Fruit fly (Drosophila melanogaster) whole organism, adult: ENCODE results near the gene CG32276.

ENCODE experiments used
- CG11617 ChIP-seq: fragments of 200-800 bp; sonication (Bioruptor generic); optimal IDR thresholded peaks from 2 replicates; lab custom pipeline; 2017; ENCODE audit warnings: mild to moderate bottlenecking, missing biosample characterization, missing genetic modification reagents, missing genetic modification characterization
- CG12768 ChIP-seq: fragments of 200-800 bp; sonication (Bioruptor generic); optimal IDR thresholded peaks from 2 replicates; lab custom pipeline; 2017; ENCODE audit warnings: missing biosample characterization, missing genetic modification characterization, mild to moderate bottlenecking, moderate library complexity, missing genetic modification reagents
- CG14711 ChIP-seq: fragments of 200-800 bp; sonication (Bioruptor generic); optimal IDR thresholded peaks from 2 replicates; lab custom pipeline; 2018; ENCODE audit warnings: missing biosample characterization, mild to moderate bottlenecking, missing genetic modification characterization, moderate library complexity
- CG1620 ChIP-seq: fragments of 200-800 bp; sonication (Bioruptor generic); optimal IDR thresholded peaks from 2 replicates; lab custom pipeline; 2016; ENCODE audit warnings: missing biosample characterization, missing genetic modification characterization
- CG33017 ChIP-seq: fragments of 200-800 bp; sonication (Bioruptor generic); optimal IDR thresholded peaks from 2 replicates; lab custom pipeline; 2018; ENCODE audit warnings: missing biosample characterization, mild to moderate bottlenecking, missing genetic modification characterization, moderate library complexity
- CG5204 ChIP-seq: fragments of 200-800 bp; sonication (Bioruptor generic); optimal IDR thresholded peaks from 2 replicates; lab custom pipeline; 2016; ENCODE audit warnings: missing biosample characterization, missing genetic modification characterization
- CG7045 ChIP-seq: fragments of 200-800 bp; sonication (Bioruptor generic); optimal IDR thresholded peaks from 2 replicates; lab custom pipeline; 2017; ENCODE audit warnings: missing biosample characterization, mild to moderate bottlenecking, missing genetic modification characterization
- CG7101 ChIP-seq: fragments of 200-800 bp; sonication (Bioruptor generic); optimal IDR thresholded peaks from 2 replicates; lab custom pipeline; 2018; ENCODE audit warnings: missing biosample characterization, mild to moderate bottlenecking, missing genetic modification characterization, moderate library complexity
- Clk ChIP-seq: fragments of 200-800 bp; sonication (Bioruptor generic); optimal IDR thresholded peaks from 2 replicates; lab custom pipeline; 2017; ENCODE audit warnings: missing biosample characterization, missing genetic modification characterization
- Crg-1 ChIP-seq: fragments of 200-800 bp; sonication (Bioruptor generic); optimal IDR thresholded peaks from 2 replicates; lab custom pipeline; 2016; ENCODE audit warnings: missing biosample characterization, missing genetic modification characterization
- Hr96 ChIP-seq: fragments of 200-800 bp; sonication (Bioruptor generic); optimal IDR thresholded peaks from 2 replicates; lab custom pipeline; 2016; ENCODE audit warnings: missing biosample characterization, missing genetic modification characterization
- Mnt ChIP-seq: fragments of 200-800 bp; sonication (Bioruptor generic); optimal IDR thresholded peaks from 2 replicates; lab custom pipeline; 2016; ENCODE audit warnings: missing biosample characterization, mild to moderate bottlenecking, missing genetic modification characterization
- bab1 ChIP-seq: fragments of 200-800 bp; sonication (Bioruptor generic); optimal IDR thresholded peaks from 3 replicates; lab custom pipeline; 2019; ENCODE audit warnings: missing biosample characterization, mild to moderate bottlenecking, missing genetic modification characterization, moderate library complexity
- cic ChIP-seq: fragments of 200-800 bp; sonication (Bioruptor generic); optimal IDR thresholded peaks from 2 replicates; lab custom pipeline; 2017; ENCODE audit warnings: missing biosample characterization, mild to moderate bottlenecking, missing genetic modification characterization, moderate library complexity
- cnc ChIP-seq, 2 experiments: fragments of >200 bp; optimal IDR thresholded peaks; 2 replicates each; lab custom pipeline; 2017
- kay ChIP-seq: fragments of 200-800 bp; sonication (Bioruptor generic); peaks from one replicate; lab custom pipeline; 2016; ENCODE audit warnings: missing biosample characterization, missing genetic modification characterization, borderline replicate concordance
- ovo ChIP-seq: fragments of 200-800 bp; sonication (Bioruptor generic); optimal IDR thresholded peaks from 2 replicates; lab custom pipeline; 2016; ENCODE audit warnings: missing biosample characterization, missing genetic modification characterization
- pad ChIP-seq: fragments of 200-800 bp; sonication (Bioruptor generic); optimal IDR thresholded peaks from 3 replicates; lab custom pipeline; 2017; ENCODE audit warnings: missing biosample characterization, missing genetic modification characterization, mild to moderate bottlenecking, moderate library complexity, missing genetic modification reagents
- tj ChIP-seq: fragments of 200-800 bp; sonication (Bioruptor generic); optimal IDR thresholded peaks from 3 replicates; lab custom pipeline; 2017; ENCODE audit warnings: missing biosample characterization, mild to moderate bottlenecking, missing genetic modification characterization, moderate library complexity
- toe ChIP-seq: fragments of 200-800 bp; sonication (Bioruptor generic); optimal IDR thresholded peaks from 2 replicates; lab custom pipeline; 2016; ENCODE audit warnings: missing biosample characterization, missing genetic modification characterization

The CG32276 gene

DNA sequence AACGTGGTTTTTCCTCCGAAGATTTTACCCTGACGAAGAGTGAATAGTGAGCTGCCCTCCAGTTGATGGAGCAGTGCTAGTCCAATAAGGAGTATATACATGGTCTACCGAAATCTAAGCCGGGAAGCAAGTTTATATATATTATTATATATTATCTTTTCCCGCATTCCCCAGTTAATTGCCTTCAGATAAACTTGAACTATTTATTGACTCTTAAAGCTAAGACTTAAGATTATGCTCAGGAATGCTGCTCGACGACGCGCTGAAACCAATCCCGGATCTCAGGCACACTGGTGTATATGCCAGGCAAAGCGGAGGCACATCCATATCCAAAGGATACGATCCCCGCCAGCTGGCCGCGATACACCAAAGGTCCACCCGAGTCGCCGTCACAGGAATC lies 6.5 kb upstream of the CG32276 start, which contains the start of gene CG32277:
Gene CG32277 (minus strand): TSS at position 101 of the 400 bp plus-strand sequence.
- TF ChIP-seq CG7101 (tag; lab: Kevin White, UChicago) (no peak), CG5204 (no peak), CG11617 (no peak), cic (GFP tag; lab: Kevin White, UChicago) (no peak), cnc (optimal IDR thresholded peaks at IDR 0.05; lab: Kevin White, UChicago) (no peak), CG1620 (no peak), CG7045 (GFP tag; lab: Kevin White, UChicago) (no peak)

DNA sequence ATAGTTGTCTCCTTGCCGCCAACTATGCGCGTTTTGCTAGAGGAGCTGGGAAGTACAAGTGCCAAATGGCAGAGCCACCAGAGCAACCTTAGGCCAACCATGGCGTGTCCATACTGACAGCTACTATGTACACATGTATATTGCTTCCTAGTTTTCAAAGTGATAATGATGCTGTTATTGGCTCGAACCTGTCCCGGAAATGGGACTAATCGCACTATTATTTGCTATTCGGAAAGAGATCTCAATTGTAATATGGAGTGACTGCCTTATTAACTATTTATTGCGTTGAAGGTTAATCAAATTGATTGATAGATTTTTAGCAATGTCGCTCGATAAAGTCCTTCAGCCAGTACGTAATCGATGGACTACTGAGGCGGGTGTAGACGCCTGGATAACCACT lies 5.5 kb upstream of the CG32276 start, which contains the start of gene CG33159:
Gene CG33159 (minus strand): TSS at position 101 of the 400 bp plus-strand sequence.
- TF ChIP-seq CG7101 (tag; lab: Kevin White, UChicago) (no peak), pad (GFP tag; lab: Kevin White, UChicago) (no peak), bab1 (GFP tag; lab: Kevin White, UChicago) (no peak), cnc (optimal IDR thresholded peaks at IDR 0.05; lab: Kevin White, UChicago) (no peak), CG1620 (no peak), toe (GFP tag; lab: Kevin White, UChicago) (no peak), Mnt (no peak), Clk (GFP tag; lab: Kevin White, UChicago) (no peak), CG5204 (no peak)

DNA sequence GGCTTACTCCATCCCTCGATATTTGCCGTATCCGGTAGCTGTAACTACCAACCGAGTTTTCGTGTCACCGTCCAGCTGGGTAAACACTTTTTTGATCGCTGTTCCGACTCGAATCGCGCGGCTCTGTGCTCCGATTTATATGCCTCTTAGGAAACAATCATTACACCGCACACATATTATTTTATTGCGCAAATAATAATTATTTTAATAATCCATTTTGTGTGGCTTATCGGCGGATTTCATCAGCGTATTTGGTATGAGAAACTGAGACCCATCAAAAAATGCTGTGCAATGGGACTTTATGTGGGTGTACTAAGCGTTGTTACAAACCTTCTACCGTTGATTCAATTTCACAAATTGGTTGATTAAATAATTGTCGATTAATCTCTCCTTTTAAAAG lies 4.2 kb upstream of the CG32276 start, which contains the start of gene CG32271:
Gene CG32271 (minus strand): TSS at position 101 of the 400 bp plus-strand sequence.
- TF ChIP-seq Clk (GFP tag; lab: Kevin White, UChicago) (no peak), ovo (GFP tag; lab: Kevin White, UChicago) (no peak), CG12768 (GFP tag; lab: Kevin White, UChicago) (no peak), CG1620 (no peak), toe (GFP tag; lab: Kevin White, UChicago) (no peak), CG11617 (no peak), CG33017 (no peak), tj (GFP tag; lab: Kevin White, UChicago) (no peak), pad (GFP tag; lab: Kevin White, UChicago) (no peak), cic (GFP tag; lab: Kevin White, UChicago) (no peak), bab1 (GFP tag; lab: Kevin White, UChicago) (no peak), CG7101 (tag; lab: Kevin White, UChicago) (no peak), cnc (optimal IDR thresholded peaks at IDR 0.05; lab: Kevin White, UChicago) (no peak), CG5204 (no peak), kay (GFP tag; lab: Kevin White, UChicago) (no peak), Crg-1 (GFP tag; lab: Kevin White, UChicago) (no peak), Hr96 (GFP tag; lab: Kevin White, UChicago) (no peak), CG7045 (GFP tag; lab: Kevin White, UChicago) (no peak), CG14711 (tag; lab: Kevin White, UChicago) (no peak)

DNA sequence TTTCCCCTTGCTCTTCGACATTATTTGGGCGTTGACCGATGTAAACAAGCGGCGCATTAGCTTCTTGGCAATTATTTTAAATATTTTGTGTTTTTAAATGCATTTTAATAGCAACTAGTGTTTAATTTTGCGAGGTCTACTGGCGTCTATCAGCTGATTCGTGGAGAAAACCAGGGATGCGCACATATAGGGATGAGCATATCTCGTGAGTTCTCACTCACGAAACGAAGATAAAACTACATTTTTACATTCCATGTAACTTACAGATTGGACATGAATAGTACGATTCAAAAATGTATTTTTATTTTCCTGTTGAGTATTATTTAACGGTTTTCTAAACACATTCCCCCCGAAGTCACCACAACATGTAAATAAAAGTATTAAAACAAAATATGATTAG lies 1.4 kb downstream of the CG32276 start, which contains the start of gene CG14966:
Gene CG14966 (minus strand): TSS at position 168 of the 400 bp plus-strand sequence.
- TF ChIP-seq pad (GFP tag; lab: Kevin White, UChicago) (no peak), toe (GFP tag; lab: Kevin White, UChicago) (peak; percentile 23), CG12768 (GFP tag; lab: Kevin White, UChicago) (no peak), cic (GFP tag; lab: Kevin White, UChicago) (peak; percentile 2), CG14711 (tag; lab: Kevin White, UChicago) (no peak), cnc (optimal IDR thresholded peaks at IDR 0.05; lab: Kevin White, UChicago) (no peak), CG33017 (peak; percentile 6), CG5204 (no peak), ovo (GFP tag; lab: Kevin White, UChicago) (peak; percentile 54), tj (GFP tag; lab: Kevin White, UChicago) (peak; percentile 32), CG7045 (GFP tag; lab: Kevin White, UChicago) (peak; percentile 5), Clk (GFP tag; lab: Kevin White, UChicago) (no peak), Crg-1 (GFP tag; lab: Kevin White, UChicago) (no peak), Mnt (peak; percentile 57), CG11617 (peak; percentile 40), bab1 (GFP tag; lab: Kevin White, UChicago) (peak; percentile 80), kay (GFP tag; lab: Kevin White, UChicago) (no peak), CG1620 (peak; percentile 32), Hr96 (GFP tag; lab: Kevin White, UChicago) (no peak), CG7101 (tag; lab: Kevin White, UChicago) (peak; percentile 50)

DNA sequence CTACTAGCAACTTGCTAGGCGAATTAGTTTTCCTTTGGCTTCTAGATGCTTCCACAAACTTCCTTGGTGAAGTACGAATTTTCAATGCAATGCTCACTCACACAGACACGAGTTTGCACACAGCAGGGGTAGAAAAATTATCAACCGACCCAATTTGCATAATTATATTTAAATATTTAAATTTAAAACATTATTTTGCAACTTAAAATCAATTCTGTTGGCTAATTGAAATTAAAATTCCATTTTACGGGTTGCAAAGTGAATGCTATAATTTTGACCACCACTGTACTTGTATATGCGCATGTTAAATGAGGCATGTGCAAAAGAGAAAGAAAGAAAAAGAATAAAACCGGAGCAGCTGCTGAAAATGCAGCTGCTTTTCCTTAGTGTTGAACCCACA lies 4.8 kb downstream of the CG32276 start:
- TF ChIP-seq Clk (GFP tag; lab: Kevin White, UChicago) (peak; percentile 41), Hr96 (GFP tag; lab: Kevin White, UChicago) (peak; percentile 35), cnc (optimal IDR thresholded peaks at IDR 0.05; lab: Kevin White, UChicago) (no peak), cic (GFP tag; lab: Kevin White, UChicago) (peak; percentile 48), CG33017 (peak; percentile 95), pad (GFP tag; lab: Kevin White, UChicago) (peak; percentile 70), CG11617 (peak; percentile 86), CG12768 (GFP tag; lab: Kevin White, UChicago) (peak; percentile 87), bab1 (GFP tag; lab: Kevin White, UChicago) (peak; percentile 87), ovo (GFP tag; lab: Kevin White, UChicago) (no peak), CG1620 (peak; percentile 59), CG14711 (tag; lab: Kevin White, UChicago) (peak; percentile 94), kay (GFP tag; lab: Kevin White, UChicago) (no peak), Crg-1 (GFP tag; lab: Kevin White, UChicago) (peak; percentile 40), CG7101 (tag; lab: Kevin White, UChicago) (peak; percentile 94), toe (GFP tag; lab: Kevin White, UChicago) (no peak), tj (GFP tag; lab: Kevin White, UChicago) (peak; percentile 58), CG5204 (peak; percentile 46), Mnt (peak; percentile 77), CG7045 (GFP tag; lab: Kevin White, UChicago) (peak; percentile 88)
